Worm (Caenorhabditis elegans): ENCODE measurements around the gene nspb-4.

DNA sequence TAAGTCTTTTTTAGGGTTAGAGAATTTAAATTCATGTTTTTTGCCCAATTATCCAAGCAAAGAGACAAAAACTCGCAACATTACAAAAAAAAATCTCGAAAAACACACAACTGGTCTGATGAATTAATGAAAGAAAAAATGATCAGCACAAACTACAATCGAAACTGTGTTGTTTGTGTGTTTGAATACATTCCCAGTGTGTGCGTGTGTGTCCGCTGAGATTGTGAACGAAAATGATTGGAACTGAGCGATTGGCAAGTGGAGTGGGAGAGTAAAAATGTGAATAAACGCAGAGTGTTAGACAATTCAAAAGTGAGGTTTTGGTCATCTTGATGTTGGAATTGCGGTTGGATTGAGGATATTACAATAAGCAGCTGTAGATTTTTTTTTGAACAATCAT lies 8.6 kb downstream of the nspb-4 start:
- TF ChIP-seq unc-39 (tag; optimal IDR thresholded peaks at IDR 0.05) (no peak), bed-3 (GFP tag; optimal IDR thresholded peaks at IDR 0.05) (no peak), zip-8 (tag; optimal IDR thresholded peaks at IDR 0.05) (no peak), flh-1 (GFP tag; optimal IDR thresholded peaks at IDR 0.05) (no peak), mep-1 (tag; optimal IDR thresholded peaks at IDR 0.05) (no peak), hlh-1 (tag; optimal IDR thresholded peaks at IDR 0.05) (no peak), unc-62 (GFP tag; optimal IDR thresholded peaks at IDR 0.05) (no peak), nhr-237 (tag; optimal IDR thresholded peaks at IDR 0.05) (no peak), nhr-12 (tag; optimal IDR thresholded peaks at IDR 0.05) (no peak), elt-1 (tag; optimal IDR thresholded peaks at IDR 0.05; ENCODE audit: borderline replicate concordance, insufficient read depth) (no peak), elt-3 (tag; optimal IDR thresholded peaks at IDR 0.05) (no peak)

All from whole organism, mixed stage, embryonic.